Worm (Caenorhabditis elegans) whole organism, mixed stage, embryonic: ENCODE data around the gene alh-2.

Experiments
- bed-3 ChIP-seq: fragments of 200-800 bp; sonication (Bioruptor generic); optimal IDR thresholded peaks from 3 replicates; lab custom pipeline; 2018; ENCODE audit warnings: mild to moderate bottlenecking, missing genetic modification characterization, moderate library complexity, missing compliant biosample characterization
- ceh-43 ChIP-seq: fragments of 200-800 bp; sonication (Bioruptor generic); optimal IDR thresholded peaks from 2 replicates; lab custom pipeline; 2018; ENCODE audit warnings: mild to moderate bottlenecking, missing genetic modification characterization, moderate library complexity, missing compliant biosample characterization
- lin-13 ChIP-seq: fragments of 150-350 bp; optimal IDR thresholded peaks from 2 replicates; lab custom pipeline; 2014; ENCODE audit warnings: missing biosample characterization, missing genetic modification characterization
- lsy-2 ChIP-seq: fragments of 150-350 bp; optimal IDR thresholded peaks from 2 replicates; lab custom pipeline; 2014; ENCODE audit warnings: missing biosample characterization, missing genetic modification characterization
- mep-1 ChIP-seq: fragments of 150-350 bp; optimal IDR thresholded peaks from 2 replicates; lab custom pipeline; 2017; ENCODE audit warnings: missing biosample characterization, missing genetic modification reagents, missing genetic modification characterization, inconsistent platforms
- nhr-237 ChIP-seq: fragments of 150-350 bp; optimal IDR thresholded peaks from 2 replicates; lab custom pipeline; 2014; ENCODE audit warnings: missing biosample characterization, missing genetic modification characterization
- nhr-76 ChIP-seq: sonication (generic microtip); optimal IDR thresholded peaks from 2 replicates; lab custom pipeline; 2017; ENCODE audit warnings: missing biosample characterization, missing genetic modification characterization
- snpc-4 ChIP-seq: fragments of 150-350 bp; optimal IDR thresholded peaks from 2 replicates; lab custom pipeline; 2014; ENCODE audit warnings: missing biosample characterization, missing genetic modification characterization

- TF ChIP-seq ceh-43 (GFP tag; lab: Kevin White, UChicago) (no peak), bed-3 (GFP tag; lab: Kevin White, UChicago) (no peak), nhr-237 (no peak), lsy-2 (tag; lab: Kevin White, UChicago) (no peak), snpc-4 (tag; lab: Kevin White, UChicago) (no peak), mep-1 (no peak), lin-13 (tag; lab: Kevin White, UChicago) (no peak), nhr-76 (no peak)
Measured at ce11 chrV:1654845-1655244, 10.9 kb downstream of the alh-2 start, which contains the start of gene irld-11.
